Fruit fly (Drosophila melanogaster): ENCODE measurements around the gene pug.
A peak's percentile ranks its signal among the peaks of the same experiment; 100 is the strongest.

Gene pug

dm6 chr3R:10686307-10687094, 9.8 kb upstream of the pug start, which contains the start of gene Skel:
Gene Skel, plus strand, starts transcription at chr3R:10686943.
- no peak for TF ChIP-seq ey (GFP tag; optimal IDR thresholded peaks at IDR 0.05)
- TF ChIP-seq woc (GFP tag; optimal IDR thresholded peaks at IDR 0.05) = no peak
- TF ChIP-seq jim (GFP tag; optimal IDR thresholded peaks at IDR 0.05) = no peak
- no peak for TF ChIP-seq CG32264 (GFP tag; optimal IDR thresholded peaks at IDR 0.05)
- TF ChIP-seq Dif (GFP tag; optimal IDR thresholded peaks at IDR 0.05; ENCODE audit: partially characterized antibody) = peak; percentile 75
- peak in 1 of 2 experiments; percentile 14 for TF ChIP-seq dl (GFP tag; optimal IDR thresholded peaks at IDR 0.05; ENCODE audit: insufficient read depth in 1 of 2, partially characterized antibody in 2 of 2)
- no peak for TF ChIP-seq CG9705 (GFP tag; optimal IDR thresholded peaks at IDR 0.05)
- no peak for TF ChIP-seq usp (GFP tag; optimal IDR thresholded peaks at IDR 0.05)
- TF ChIP-seq Hr78 (GFP tag; optimal IDR thresholded peaks at IDR 0.05) = no peak
- TF ChIP-seq Sp1 (GFP tag; optimal IDR thresholded peaks at IDR 0.05) = no peak
- TF ChIP-seq Myc (optimal IDR thresholded peaks at IDR 0.05) = no peak
- peak; percentile 34 for TF ChIP-seq Vsx2 (GFP tag; optimal IDR thresholded peaks at IDR 0.05; ENCODE audit: partially characterized antibody)
- TF ChIP-seq N (GFP tag; optimal IDR thresholded peaks at IDR 0.05) = no peak
- no peak for TF ChIP-seq foxo (GFP tag; optimal IDR thresholded peaks at IDR 0.05)
- TF ChIP-seq psq (GFP tag; optimal IDR thresholded peaks at IDR 0.05) = no peak
- no peak for TF ChIP-seq Hnf4 (GFP tag; optimal IDR thresholded peaks at IDR 0.05)
- peak; percentile 3 for TF ChIP-seq h (GFP tag; optimal IDR thresholded peaks at IDR 0.05)
- no peak for TF ChIP-seq Rel (GFP tag; optimal IDR thresholded peaks at IDR 0.05)
- no peak for TF ChIP-seq Rel (tag; optimal IDR thresholded peaks at IDR 0.05)
- no peak for TF ChIP-seq Dfd (GFP tag; optimal IDR thresholded peaks at IDR 0.05)
- no peak for TF ChIP-seq lola (GFP tag; optimal IDR thresholded peaks at IDR 0.05)

- TF ChIP-seq tai (GFP tag; optimal IDR thresholded peaks at IDR 0.05) = no peak
- TF ChIP-seq woc (GFP tag; optimal IDR thresholded peaks at IDR 0.05) = no peak
- no peak for TF ChIP-seq Dif (GFP tag; optimal IDR thresholded peaks at IDR 0.05; ENCODE audit: partially characterized antibody)
- no peak for TF ChIP-seq sage (GFP tag; optimal IDR thresholded peaks at IDR 0.05)
- TF ChIP-seq CG9705 (GFP tag; optimal IDR thresholded peaks at IDR 0.05) = no peak
- no peak for TF ChIP-seq jim (GFP tag; optimal IDR thresholded peaks at IDR 0.05)
- no peak for TF ChIP-seq Rel (GFP tag; optimal IDR thresholded peaks at IDR 0.05)
- no peak for TF ChIP-seq Rel (tag; optimal IDR thresholded peaks at IDR 0.05)
- TF ChIP-seq brk (GFP tag; optimal IDR thresholded peaks at IDR 0.05) = no peak
- no peak for TF ChIP-seq N (GFP tag; optimal IDR thresholded peaks at IDR 0.05)
Observed at dm6 chr3R:10687312-10687711, 9.0 kb upstream of the pug start.

dm6 chr3R:10688160-10688559, 8.2 kb upstream of the pug start:
- TF ChIP-seq brk (GFP tag; optimal IDR thresholded peaks at IDR 0.05) (no peak), h (GFP tag; optimal IDR thresholded peaks at IDR 0.05) (no peak), dl (GFP tag; optimal IDR thresholded peaks at IDR 0.05; ENCODE audit: insufficient read depth in 1 of 2, partially characterized antibody in 2 of 2) (no peak), foxo (GFP tag; optimal IDR thresholded peaks at IDR 0.05) (no peak), HLH106 (tag; optimal IDR thresholded peaks at IDR 0.05) (no peak), psq (GFP tag; optimal IDR thresholded peaks at IDR 0.05) (no peak), Dfd (GFP tag; optimal IDR thresholded peaks at IDR 0.05) (no peak), woc (GFP tag; optimal IDR thresholded peaks at IDR 0.05) (no peak), Vsx2 (GFP tag; optimal IDR thresholded peaks at IDR 0.05; ENCODE audit: partially characterized antibody) (no peak)

- TF ChIP-seq foxo (GFP tag; optimal IDR thresholded peaks at IDR 0.05) = no peak
- no peak for TF ChIP-seq Hr83 (GFP tag; optimal IDR thresholded peaks at IDR 0.05; ENCODE audit: poor library complexity, severe bottlenecking)
- TF ChIP-seq Hnf4 (GFP tag; optimal IDR thresholded peaks at IDR 0.05) = no peak
- TF ChIP-seq Vsx2 (GFP tag; optimal IDR thresholded peaks at IDR 0.05; ENCODE audit: partially characterized antibody) = no peak
- no peak for TF ChIP-seq brk (GFP tag; optimal IDR thresholded peaks at IDR 0.05)
- TF ChIP-seq br (GFP tag; optimal IDR thresholded peaks at IDR 0.05) = no peak
- TF ChIP-seq rgr (GFP tag; optimal IDR thresholded peaks at IDR 0.05) = no peak
- no peak for TF ChIP-seq dsf (GFP tag; optimal IDR thresholded peaks at IDR 0.05; ENCODE audit: borderline replicate concordance)
Observed at dm6 chr3R:10688835-10689234, 7.5 kb upstream of the pug start.
